Worm (Caenorhabditis elegans) whole organism, early embryonic: ENCODE results near the gene B0001.5.

Experiments used
- B0310.2 ChIP-seq: sonication (generic microtip); optimal IDR thresholded peaks from 2 replicates; lab custom pipeline; 2016; ENCODE audit warnings: mild to moderate bottlenecking, missing genetic modification characterization, missing compliant biosample characterization
- F13C5.2 ChIP-seq: sonication (generic microtip); optimal IDR thresholded peaks from 2 replicates; lab custom pipeline; 2017; ENCODE audit warnings: mild to moderate bottlenecking, missing genetic modification characterization, inconsistent platforms, missing compliant biosample characterization
- aly-1 ChIP-seq: sonication (generic microtip); optimal IDR thresholded peaks from 2 replicates; lab custom pipeline; 2016; ENCODE audit warnings: missing genetic modification characterization, missing compliant biosample characterization
- ama-1 ChIP-seq: fragments of 150-350 bp; optimal IDR thresholded peaks from 2 replicates; lab custom pipeline; 2014
- ceh-13 ChIP-seq: fragments of 200-800 bp; sonication (Bioruptor generic); optimal IDR thresholded peaks from 2 replicates; lab custom pipeline; 2018; ENCODE audit warnings: mild to moderate bottlenecking, missing genetic modification characterization, missing compliant biosample characterization
- ceh-36 ChIP-seq: sonication (generic microtip); optimal IDR thresholded peaks from 2 replicates; lab custom pipeline; 2016; ENCODE audit warnings: missing genetic modification characterization, inconsistent platforms, missing compliant biosample characterization
- flt-1 ChIP-seq: fragments of 200-800 bp; sonication (Bioruptor generic); IDR thresholded peaks from 2 replicates; pipeline ENCODE4 v1.3.6; 2022; ENCODE audit warnings: missing genetic modification characterization, missing compliant biosample characterization
- hmg-4 ChIP-seq: fragments of 200-800 bp; sonication (Bioruptor generic); optimal IDR thresholded peaks from 2 replicates; lab custom pipeline; 2018; ENCODE audit warnings: mild to moderate bottlenecking, missing genetic modification characterization, missing compliant biosample characterization
- hnd-1 ChIP-seq: sonication (generic microtip); optimal IDR thresholded peaks from 2 replicates; lab custom pipeline; 2016; ENCODE audit warnings: missing genetic modification characterization, missing compliant biosample characterization
- scrt-1 ChIP-seq: fragments of 200-800 bp; sonication (Bioruptor generic); IDR thresholded peaks from 2 replicates; pipeline ENCODE4 v1.3.6; 2022; ENCODE audit warnings: missing genetic modification characterization, missing compliant biosample characterization
- sea-1 ChIP-seq: fragments of 200-800 bp; sonication (Bioruptor generic); conservative IDR thresholded peaks from 2 replicates; pipeline ENCODE4 v1.3.6; 2022; ENCODE audit warnings: missing genetic modification characterization, missing compliant biosample characterization
- tbx-11 ChIP-seq: fragments of 200-800 bp; sonication (Bioruptor generic); IDR thresholded peaks from 2 replicates; pipeline ENCODE4 v1.3.6; 2022; ENCODE audit warnings: missing genetic modification characterization, missing compliant biosample characterization
- tbx-37 ChIP-seq: fragments of 200-800 bp; sonication (Bioruptor generic); conservative IDR thresholded peaks from 2 replicates; pipeline ENCODE4 v1.3.6; 2022; ENCODE audit warnings: missing genetic modification reagents, missing genetic modification characterization, missing compliant biosample characterization
- tra-4 ChIP-seq: sonication (generic microtip); optimal IDR thresholded peaks from 2 replicates; lab custom pipeline; 2017; ENCODE audit warnings: missing genetic modification characterization, missing compliant biosample characterization

DNA sequence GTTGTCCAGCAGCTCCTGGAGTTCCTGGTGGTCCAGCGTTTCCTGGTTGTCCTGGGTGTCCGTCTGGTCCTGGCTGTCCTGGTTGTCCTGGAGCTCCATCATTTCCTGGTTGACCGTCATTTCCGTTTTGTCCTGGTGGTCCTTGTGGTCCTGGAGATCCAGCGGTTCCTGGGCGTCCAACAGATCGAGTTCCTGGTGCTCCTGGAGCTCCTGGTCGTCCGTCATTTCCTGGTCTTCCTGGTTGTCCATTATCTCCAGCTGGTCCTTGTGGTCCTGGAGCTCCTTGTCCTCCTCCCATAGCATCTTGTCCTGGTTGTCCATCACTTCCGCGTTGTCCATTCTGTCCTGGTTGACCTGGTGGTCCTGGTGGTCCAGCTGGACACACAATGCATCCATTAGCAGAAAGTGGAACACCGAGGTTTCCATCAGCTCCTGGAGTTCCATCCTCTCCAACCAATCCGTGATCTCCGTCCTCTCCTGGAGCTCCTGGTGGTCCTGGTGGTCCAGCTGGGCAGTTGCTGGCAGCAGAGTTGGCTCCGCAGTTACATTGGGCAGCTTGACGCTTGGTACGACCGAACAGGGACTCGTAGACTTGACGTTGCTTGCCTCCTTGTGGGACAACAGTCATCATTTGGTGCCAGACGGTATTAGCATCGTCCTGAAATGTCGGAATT lies 34.0 kb downstream of the B0001.5 start:
- no peak for TF ChIP-seq ama-1
- no peak for TF ChIP-seq ceh-13 (GFP tag; lab: Kevin White, UChicago)
- no peak for TF ChIP-seq ceh-36
- TF ChIP-seq aly-1 (tag; lab: Kevin White, UChicago) = no peak
- TF ChIP-seq hnd-1 = no peak
- TF ChIP-seq tbx-37 (GFP tag; lab: Robert Waterston, UW) = no peak
- no peak for TF ChIP-seq F13C5.2 (tag; lab: Kevin White, UChicago)
- no peak for TF ChIP-seq flt-1 (GFP tag; lab: Robert Waterston, UW)
- TF ChIP-seq B0310.2 = no peak
- TF ChIP-seq tbx-11 (GFP tag; lab: Robert Waterston, UW) = no peak
- no peak for TF ChIP-seq sea-1 (GFP tag; lab: Robert Waterston, UW)
- TF ChIP-seq hmg-4 (GFP tag; lab: Kevin White, UChicago) = no peak
- no peak for TF ChIP-seq scrt-1 (GFP tag; lab: Robert Waterston, UW)
- TF ChIP-seq tra-4 = no peak
